Worm (Caenorhabditis elegans) whole organism, L3 larva: Measurements from ENCODE around the gene clec-180.

Experiments used
- ama-1 ChIP-seq: fragments of 150-350 bp; optimal IDR thresholded peaks from 2 replicates; lab custom pipeline; 2018
- ceh-16 ChIP-seq: sonication (generic microtip); optimal IDR thresholded peaks from 2 replicates; lab custom pipeline; 2017; ENCODE audit warnings: missing biosample characterization, missing genetic modification characterization
- egl-27 ChIP-seq: sonication (generic microtip); optimal IDR thresholded peaks from 4 replicates; lab custom pipeline; 2017; ENCODE audit warnings: missing biosample characterization, missing genetic modification reagents, missing genetic modification characterization
- egl-5 ChIP-seq: fragments of 150-350 bp; optimal IDR thresholded peaks from 2 replicates; lab custom pipeline; 2017; ENCODE audit warnings: missing biosample characterization, missing genetic modification reagents, missing genetic modification characterization, inconsistent platforms
- elt-1 ChIP-seq: fragments of 150-350 bp; optimal IDR thresholded peaks from 2 replicates; lab custom pipeline; 2014; ENCODE audit warnings: missing biosample characterization, missing genetic modification characterization
- nhr-12 ChIP-seq: fragments of 150-350 bp; optimal IDR thresholded peaks from 2 replicates; lab custom pipeline; 2014; ENCODE audit warnings: missing biosample characterization, missing genetic modification characterization
- nhr-237 ChIP-seq: fragments of 150-350 bp; optimal IDR thresholded peaks from 2 replicates; lab custom pipeline; 2014; ENCODE audit warnings: missing biosample characterization, missing genetic modification characterization
- nhr-28 ChIP-seq: fragments of 150-350 bp; optimal IDR thresholded peaks from 2 replicates; lab custom pipeline; 2014; ENCODE audit warnings: missing biosample characterization, missing genetic modification characterization
- nhr-43 ChIP-seq: sonication (generic microtip); optimal IDR thresholded peaks from 2 replicates; lab custom pipeline; 2016; ENCODE audit warnings: mild to moderate bottlenecking, missing genetic modification characterization, missing compliant biosample characterization; ENCODE audit not compliant: poor library complexity, severe bottlenecking
- pha-4 ChIP-seq: fragments of 150-350 bp; optimal IDR thresholded peaks from 2 replicates; lab custom pipeline; 2014; ENCODE audit warnings: missing biosample characterization, missing genetic modification reagents, missing genetic modification characterization
- ztf-11 ChIP-seq: fragments of 150-350 bp; optimal IDR thresholded peaks from 2 replicates; lab custom pipeline; 2014; ENCODE audit warnings: missing biosample characterization, missing genetic modification characterization

DNA sequence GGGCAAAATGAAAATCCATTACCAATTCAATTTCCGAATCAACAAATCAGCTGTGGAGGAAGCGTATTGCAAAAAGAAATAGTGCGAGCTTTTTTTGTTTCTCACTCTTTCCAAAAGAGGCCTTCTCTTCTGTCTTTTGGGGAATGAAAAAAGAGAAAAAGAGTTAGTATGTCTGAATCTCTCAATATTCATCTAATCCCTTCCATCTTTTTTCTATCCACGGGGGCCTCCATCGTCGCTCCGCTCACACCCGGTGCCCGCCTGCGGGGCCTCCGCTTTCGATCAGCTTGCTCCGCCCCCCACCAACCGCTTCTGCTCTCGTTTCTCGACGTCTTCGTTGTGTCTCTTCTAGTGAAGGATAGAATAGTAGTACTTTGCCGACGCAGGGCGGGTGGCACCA lies 50.6 kb downstream of the clec-180 start:
- no peak for TF ChIP-seq elt-1 (tag; lab: Kevin White, UChicago)
- no peak for TF ChIP-seq nhr-28 (tag; lab: Kevin White, UChicago)
- no peak for TF ChIP-seq nhr-43 (tag; lab: Kevin White, UChicago)
- TF ChIP-seq egl-5, result no peak
- TF ChIP-seq ceh-16, result no peak
- no peak for TF ChIP-seq egl-27
- TF ChIP-seq nhr-12 (tag; lab: Kevin White, UChicago), result no peak
- no peak for TF ChIP-seq ama-1 (lab: Kevin White, UChicago)
- no peak for TF ChIP-seq nhr-237 (tag; lab: Kevin White, UChicago)
- no peak for TF ChIP-seq pha-4 (tag; lab: Kevin White, UChicago)
- TF ChIP-seq ztf-11 (tag; lab: Kevin White, UChicago), result no peak
